Fruit fly (Drosophila melanogaster): Measurements from ENCODE around the gene PVRAP.

Gene PVRAP

DNA sequence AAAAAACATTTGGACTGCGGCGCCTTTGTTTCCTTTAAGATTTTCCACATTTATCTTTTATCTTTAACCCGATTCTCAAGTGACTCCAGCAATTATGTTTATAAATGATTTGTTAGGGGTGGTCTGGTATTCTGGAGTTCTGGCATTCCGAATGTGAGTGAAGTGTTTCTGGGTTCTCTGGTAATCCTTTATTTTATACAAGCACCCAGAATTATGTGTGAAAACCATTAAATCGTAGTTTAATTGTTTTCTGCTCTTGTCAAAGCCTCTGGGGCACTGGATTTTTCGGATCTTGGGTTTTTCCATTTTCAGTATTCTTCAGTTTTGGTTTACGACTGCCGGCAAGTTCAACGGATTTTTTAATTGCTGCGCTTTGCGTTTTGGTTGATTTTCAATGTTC, 17.5 kb upstream of the PVRAP start:
- TF ChIP-seq CTCF (optimal IDR thresholded peaks at IDR 0.05) (no peak), CG8478 (optimal IDR thresholded peaks at IDR 0.05) (no peak)

DNA sequence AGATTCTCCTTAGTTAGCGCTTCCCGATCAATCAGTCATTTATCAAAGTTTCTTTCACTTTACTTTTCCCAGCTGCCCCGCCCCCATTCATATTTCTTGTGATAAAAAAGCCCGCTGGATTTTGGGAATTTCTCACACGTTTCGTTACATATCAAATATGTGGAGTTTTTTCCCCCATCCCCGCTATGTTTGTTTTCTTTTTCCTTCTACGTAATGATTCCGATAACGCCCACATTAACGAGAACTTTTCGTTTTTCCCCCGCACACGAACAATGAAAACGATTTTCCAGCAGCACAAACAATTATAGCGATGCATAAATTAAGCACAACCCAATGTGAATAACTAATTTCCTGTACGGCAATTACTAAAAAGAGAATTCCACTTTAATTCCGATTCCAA, 16.9 kb upstream of the PVRAP start:
- TF ChIP-seq CG8478 (optimal IDR thresholded peaks at IDR 0.05) (no peak), CTCF (optimal IDR thresholded peaks at IDR 0.05) (no peak)

DNA sequence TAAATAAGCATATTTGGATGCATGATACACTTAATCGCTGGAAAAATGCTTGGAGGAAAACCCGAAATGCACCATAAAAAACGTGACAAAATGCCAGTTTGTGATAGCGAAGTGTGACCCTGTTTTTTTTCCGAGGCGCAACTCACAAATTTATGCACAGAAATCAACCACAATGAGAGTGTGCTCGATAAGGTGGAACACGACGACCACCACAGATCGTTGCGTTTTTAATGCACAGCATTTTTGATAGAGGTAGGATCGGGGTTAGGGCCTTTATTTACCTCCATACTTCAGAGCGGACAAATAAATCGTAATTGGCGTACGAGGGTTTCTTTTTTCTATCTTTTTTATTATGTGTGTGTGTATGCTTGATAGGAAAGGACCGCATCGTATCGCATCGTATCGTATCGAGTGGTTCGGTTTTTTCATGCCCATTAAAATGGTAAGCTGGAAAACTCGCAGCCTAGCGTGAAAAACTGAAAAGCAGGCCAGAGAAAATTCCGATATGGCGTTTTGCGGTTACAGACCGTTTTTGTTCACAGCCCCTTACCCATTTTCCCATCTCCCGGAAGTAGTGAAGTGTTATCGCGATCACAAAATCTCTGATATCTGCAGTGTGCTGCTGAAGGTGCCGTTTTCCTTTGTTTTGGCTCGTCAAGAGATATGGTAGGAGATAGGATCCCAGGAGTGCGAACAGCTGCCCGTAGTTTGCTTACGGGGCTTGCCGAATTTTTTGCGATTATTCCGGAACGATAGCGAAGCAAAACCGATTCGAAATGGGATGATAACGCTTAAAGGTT, 16.3 kb upstream of the PVRAP start:
- TF ChIP-seq CG8478 (optimal IDR thresholded peaks at IDR 0.05) (no peak), CTCF (optimal IDR thresholded peaks at IDR 0.05) (no peak)

DNA sequence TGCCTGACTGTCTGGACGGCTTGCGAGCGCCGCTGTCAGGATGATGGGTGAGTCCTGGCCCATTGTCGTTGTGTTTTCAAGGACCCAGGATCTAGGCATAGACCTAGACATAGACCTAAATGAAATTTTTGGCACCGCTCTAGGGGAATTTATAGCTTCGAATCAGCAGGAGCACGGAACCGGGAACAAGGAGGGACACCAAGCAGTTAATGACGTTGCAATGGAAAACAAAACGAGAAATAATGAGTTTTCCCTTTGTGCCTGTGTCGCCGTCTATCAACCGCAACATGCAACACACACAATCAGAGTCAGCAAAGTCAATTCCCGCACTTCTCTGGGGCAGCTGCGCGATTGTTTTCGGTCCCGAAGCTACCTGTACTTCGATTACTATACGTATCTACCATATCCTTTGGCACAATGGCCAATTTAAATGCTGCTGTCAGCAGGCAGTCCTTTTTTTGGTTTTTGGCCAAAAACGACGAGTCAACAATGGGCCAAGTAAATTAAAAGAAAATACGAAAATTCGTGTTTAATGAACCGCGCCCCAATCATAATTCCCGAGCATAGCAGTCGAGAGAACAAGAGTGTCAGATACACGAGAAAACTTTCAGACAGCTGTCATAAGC, 14.0 kb upstream of the PVRAP start:
- TF ChIP-seq CG8478 (optimal IDR thresholded peaks at IDR 0.05): no peak
- TF ChIP-seq CTCF (optimal IDR thresholded peaks at IDR 0.05): no peak

DNA sequence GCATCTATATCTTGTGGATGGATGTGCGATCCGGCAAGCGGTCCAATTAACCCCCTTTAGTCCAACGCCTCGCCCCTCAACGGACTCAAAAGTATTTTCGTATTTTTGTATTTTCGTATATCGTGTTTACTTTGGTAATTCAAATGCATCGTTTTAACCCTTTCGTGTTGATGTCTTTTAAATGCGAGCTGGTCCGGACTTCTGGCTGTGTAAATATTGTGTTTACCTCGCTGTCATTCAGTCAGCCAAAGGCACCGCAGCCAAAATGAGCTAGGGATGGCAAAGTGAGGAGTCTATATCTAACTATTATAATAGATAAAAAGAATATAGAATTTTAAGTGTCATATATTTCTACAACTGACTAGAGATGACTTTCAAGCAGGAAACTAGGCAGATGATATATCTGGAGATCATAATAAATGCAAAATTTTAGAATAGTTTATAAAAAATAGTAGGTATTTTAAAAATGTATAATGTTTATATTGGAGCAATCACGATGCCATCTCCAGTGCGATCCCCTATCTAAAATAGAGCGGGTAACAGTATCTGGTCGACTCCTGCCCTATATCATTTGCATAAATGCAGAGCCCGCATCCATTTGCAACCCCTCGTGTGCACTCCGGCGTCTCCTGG, 13.3 kb upstream of the PVRAP start:
- no peak for TF ChIP-seq CTCF (optimal IDR thresholded peaks at IDR 0.05)
- no peak for TF ChIP-seq CG8478 (optimal IDR thresholded peaks at IDR 0.05)

DNA sequence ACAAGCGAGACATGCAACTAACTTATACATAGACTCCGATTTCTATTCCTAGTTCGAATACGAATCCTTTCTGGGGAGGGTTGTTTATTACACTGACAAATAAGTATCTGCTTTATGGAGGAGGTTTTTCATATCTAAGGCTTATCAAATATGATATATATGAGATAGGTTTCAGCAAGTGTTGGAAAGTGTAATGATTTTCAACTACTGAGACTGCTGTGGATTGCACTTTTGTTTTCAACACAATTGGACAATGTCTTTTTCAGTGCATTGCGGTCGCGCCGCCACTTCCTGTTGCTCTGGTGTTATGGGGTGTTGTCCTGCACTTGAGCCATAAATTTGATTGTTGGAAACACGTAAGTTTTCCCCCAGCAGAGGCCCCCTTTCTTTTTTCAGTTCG, 9.4 kb upstream of the PVRAP start:
- no peak for TF ChIP-seq CTCF (optimal IDR thresholded peaks at IDR 0.05)
- no peak for TF ChIP-seq CG8478 (optimal IDR thresholded peaks at IDR 0.05)

DNA sequence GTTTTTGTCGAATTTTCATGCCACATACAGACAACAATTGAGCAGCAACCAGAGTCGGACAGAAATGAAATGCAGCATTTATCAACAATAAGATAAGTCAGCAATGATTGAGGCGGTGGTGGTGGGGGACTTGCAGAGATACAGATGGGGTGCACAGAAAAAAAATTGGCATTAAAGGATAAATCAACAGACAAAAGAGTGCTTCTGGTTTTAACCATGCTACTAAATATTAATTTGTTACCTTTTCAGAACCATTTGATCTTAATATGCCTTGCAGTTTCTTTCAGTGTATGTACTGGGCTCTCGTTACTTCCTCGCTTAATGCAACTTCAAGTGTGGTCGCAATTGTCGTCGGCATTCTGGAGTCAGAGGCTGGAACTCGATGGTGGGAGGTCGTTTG, 8.3 kb upstream of the PVRAP start:
- no peak for TF ChIP-seq CTCF (optimal IDR thresholded peaks at IDR 0.05)
- no peak for TF ChIP-seq CG8478 (optimal IDR thresholded peaks at IDR 0.05)

DNA sequence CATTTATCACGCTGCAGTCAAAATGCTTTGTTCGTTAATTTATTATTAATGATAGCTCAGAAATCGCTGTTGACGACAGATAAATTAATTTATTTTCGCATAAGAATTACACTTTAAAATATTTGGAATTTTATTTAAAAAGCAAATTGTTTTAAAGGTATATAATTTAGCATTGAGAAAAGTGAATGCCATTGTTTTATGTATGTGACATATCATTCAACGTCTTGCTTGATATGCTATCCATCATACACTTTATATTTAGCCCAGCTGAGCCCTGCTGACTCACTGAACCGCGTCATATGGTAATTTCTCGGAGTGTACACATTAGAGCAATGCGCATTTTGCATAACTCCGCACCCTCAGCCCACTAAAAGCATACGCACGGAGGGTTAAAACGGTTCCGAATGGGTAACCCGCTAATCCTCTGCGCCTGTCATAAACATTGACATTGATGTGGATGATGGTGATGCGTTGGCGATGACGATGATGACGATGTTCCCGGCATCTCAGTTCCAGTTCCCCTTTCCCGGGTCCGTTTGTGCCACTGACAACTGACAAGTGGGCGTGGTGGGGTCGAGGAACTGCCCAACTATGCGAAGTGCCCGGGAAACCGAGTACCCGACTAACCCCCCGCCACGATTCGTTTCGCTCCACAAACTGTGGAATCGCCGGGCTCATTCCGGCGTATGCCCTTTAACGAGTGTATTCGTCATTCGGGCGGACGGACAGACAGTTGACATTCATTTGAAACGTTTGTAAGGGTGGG, 7.4 kb upstream of the PVRAP start:
- no peak for TF ChIP-seq CG8478 (optimal IDR thresholded peaks at IDR 0.05)
- no peak for TF ChIP-seq CTCF (optimal IDR thresholded peaks at IDR 0.05)

DNA sequence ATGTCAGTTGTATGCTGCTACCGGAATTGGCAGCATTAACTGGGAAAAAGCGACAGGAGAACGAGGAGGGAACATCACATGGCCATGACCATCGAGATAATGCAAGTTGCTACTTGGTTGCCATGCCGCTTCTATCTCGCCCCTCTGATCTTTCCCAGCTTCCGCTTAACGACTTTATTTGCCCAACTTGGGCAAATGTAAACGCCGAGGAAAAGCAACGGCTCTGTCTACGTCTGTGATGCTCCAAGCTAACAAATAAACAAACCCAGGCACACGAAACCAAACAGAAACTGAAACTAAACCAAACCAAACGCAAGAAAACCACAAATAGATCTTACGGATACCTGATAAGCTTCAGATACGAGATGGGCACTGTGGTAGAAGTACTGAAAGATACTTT, 4.8 kb upstream of the PVRAP start:
- TF ChIP-seq CG8478 (optimal IDR thresholded peaks at IDR 0.05) (no peak), CTCF (optimal IDR thresholded peaks at IDR 0.05) (no peak)

DNA sequence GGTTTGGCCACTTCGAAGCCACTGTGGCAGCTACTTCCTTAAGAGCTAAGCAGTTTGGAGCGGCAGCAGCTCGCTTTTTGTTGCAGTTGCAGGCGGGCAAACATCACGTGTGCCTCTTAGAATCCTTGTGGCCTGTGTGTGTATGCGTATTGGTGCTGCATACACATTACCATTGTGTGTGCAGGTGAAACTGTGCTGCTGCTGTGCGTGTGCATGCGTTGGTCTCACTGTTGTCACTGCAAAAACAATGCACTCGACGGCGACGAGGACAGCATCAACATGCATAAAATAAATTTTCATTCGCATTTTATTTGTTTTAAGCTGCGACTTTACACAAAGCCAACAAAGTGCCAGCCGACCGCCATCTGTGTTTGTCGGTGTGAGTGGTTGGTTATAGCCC, 4.1 kb upstream of the PVRAP start:
- no peak for TF ChIP-seq CG8478 (optimal IDR thresholded peaks at IDR 0.05)
- TF ChIP-seq CTCF (optimal IDR thresholded peaks at IDR 0.05): no peak

DNA sequence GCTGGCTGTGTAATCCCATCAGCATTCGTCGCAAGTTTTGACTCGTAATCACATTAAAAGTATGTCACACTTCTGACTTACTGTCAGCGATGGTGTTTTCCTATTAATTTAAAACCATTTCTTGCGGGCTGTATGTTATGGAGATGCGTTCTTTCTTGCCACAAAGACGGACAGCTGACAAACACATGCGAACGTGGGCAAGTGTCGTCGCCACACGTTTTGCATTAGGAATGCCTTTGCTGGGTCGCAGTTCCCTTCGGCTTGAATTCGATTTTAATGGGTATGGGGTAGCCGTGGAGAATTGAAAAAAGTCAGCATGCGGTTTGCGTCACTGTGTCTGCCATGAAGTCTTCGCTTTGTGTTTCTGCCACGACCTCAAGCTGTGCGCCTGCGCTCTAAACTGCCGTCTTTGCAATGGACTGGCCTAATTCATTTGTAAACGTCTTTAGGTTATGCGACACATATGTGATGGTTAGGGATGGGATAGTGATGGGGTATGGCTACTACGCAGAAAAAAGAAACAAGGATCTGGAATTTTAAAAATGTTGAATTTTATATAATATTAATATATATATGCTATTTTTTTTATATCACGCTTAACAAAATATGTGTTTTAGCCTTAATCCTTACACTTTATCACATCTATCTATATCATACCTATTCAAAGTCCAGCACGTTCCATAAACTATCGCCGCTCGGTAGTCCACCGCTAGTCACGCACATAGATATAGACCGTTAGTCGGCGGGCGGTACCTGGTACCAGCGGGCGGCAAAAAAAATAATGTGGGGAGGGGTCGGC, 3.1 kb upstream of the PVRAP start:
- TF ChIP-seq CTCF (optimal IDR thresholded peaks at IDR 0.05) (no peak), CG8478 (optimal IDR thresholded peaks at IDR 0.05) (no peak)

DNA sequence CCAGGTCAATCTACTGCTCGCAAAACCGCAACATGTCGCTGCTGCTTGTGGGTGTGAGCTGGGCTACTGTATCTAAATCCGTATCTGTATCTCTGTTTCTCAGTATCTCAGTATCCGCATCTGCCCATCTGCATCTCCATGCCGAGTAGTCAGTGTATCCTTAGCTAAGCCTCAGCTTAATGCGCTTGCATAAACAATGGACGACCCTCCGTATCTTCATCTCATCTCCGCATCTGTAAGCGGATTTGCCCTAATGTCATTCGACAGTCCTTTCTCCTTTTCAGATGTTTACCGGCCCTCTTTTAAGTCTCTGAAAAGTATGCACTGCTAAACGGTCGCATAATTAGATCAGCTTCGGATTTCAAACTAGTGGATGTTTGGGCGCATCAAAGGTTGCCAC, 488 bp upstream of the PVRAP start:
- TF ChIP-seq CTCF (optimal IDR thresholded peaks at IDR 0.05) (no peak), CG8478 (optimal IDR thresholded peaks at IDR 0.05) (no peak)

DNA sequence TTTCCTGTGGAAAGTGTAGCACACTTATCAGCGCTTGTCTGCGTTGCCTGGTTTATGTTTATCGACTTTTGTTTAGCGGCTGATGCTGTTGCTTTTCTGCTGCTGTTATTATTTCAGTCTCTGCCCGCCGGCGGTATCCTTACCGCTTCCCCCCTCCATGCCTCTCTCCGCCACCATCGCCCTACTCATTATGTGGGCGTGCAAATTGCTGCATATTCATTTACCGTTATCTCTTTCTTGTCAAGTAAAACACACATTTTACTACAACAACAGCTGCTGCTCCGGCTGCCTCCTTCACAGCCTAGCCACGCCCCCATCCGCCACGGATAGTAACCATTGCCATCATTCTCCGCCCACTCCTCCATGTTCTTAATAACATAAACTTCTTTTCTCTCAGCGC, 2.9 kb downstream of the PVRAP start:
- TF ChIP-seq CG8478 (optimal IDR thresholded peaks at IDR 0.05) (no peak), CTCF (optimal IDR thresholded peaks at IDR 0.05) (no peak)

DNA sequence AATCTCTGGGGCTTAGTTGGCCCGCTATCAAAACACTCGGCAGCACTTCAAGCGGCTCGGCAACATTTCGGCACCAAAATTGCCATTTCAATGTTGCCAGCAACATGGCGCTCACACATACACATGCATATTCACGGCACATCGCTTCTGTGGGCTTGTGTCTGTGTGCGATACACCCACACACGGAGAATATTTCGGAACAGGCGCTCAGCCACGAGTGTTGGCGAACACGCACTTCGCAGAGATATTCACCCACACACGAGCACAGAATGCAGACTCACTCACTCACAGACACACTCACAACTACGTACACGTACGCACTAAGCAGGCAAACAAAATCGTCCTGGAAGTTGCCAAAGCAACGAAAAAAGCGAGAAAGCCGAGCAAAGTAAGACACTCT, 3.9 kb downstream of the PVRAP start:
- no peak for TF ChIP-seq CTCF (optimal IDR thresholded peaks at IDR 0.05)
- TF ChIP-seq CG8478 (optimal IDR thresholded peaks at IDR 0.05): no peak

DNA sequence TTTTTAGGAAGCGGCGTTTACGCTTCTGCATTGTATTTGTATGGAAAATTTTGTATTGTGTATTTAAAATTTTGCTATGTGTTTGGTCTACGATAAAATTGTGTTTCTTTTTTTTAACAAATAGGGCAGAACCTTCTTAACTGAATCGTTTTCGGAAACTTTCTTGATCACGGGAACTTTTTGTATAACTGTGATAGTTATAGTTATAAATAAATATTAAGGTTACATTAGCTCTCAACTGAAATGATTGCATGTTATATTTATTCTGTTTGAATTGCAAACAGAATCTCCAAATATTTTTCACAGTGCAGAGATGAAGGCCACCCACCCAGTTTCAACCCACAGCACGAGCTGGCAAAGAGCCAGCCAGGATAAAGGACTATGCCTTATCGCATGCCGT, 13.9 kb downstream of the PVRAP start, which contains the start of gene alphaKap4:
alphaKap4 (minus strand) TSS at position 101 of the 400 bp plus-strand sequence.
- TF ChIP-seq CTCF (optimal IDR thresholded peaks at IDR 0.05) (no peak), CG8478 (optimal IDR thresholded peaks at IDR 0.05) (no peak)
